Worm (Caenorhabditis elegans) whole organism, young adult: ENCODE measurements around the gene nyn-3.

Experiments
- C06A6.2 ChIP-seq: fragments of 200-800 bp; sonication (Bioruptor generic); conservative IDR thresholded peaks from 2 replicates; pipeline ENCODE4 v1.3.6; 2022; ENCODE audit warnings: missing genetic modification characterization, missing compliant biosample characterization
- D2030.7 ChIP-seq: fragments of 200-800 bp; sonication (Bioruptor generic); IDR thresholded peaks from 2 replicates; pipeline ENCODE4 v1.3.6; 2022; ENCODE audit warnings: missing genetic modification reagents, missing genetic modification characterization, missing compliant biosample characterization
- ama-1 ChIP-seq, 3 experiments: fragments of 150-350 bp in 1 of 3; sonication (generic microtip) in 2 of 3; optimal IDR thresholded peaks; 2 replicates each; lab custom pipeline; 2014 to 2018; ENCODE audit warnings: missing biosample characterization in 2 of 3, missing genetic modification characterization in 2 of 3, missing genetic modification reagents in 2 of 3
- chd-7 ChIP-seq: sonication (generic microtip); optimal IDR thresholded peaks from 2 replicates; lab custom pipeline; 2016; ENCODE audit warnings: mild to moderate bottlenecking, missing genetic modification characterization, moderate library complexity, missing compliant biosample characterization
- egrh-3 ChIP-seq: fragments of 200-800 bp; sonication (Bioruptor generic); IDR thresholded peaks from 2 replicates; pipeline ENCODE4 v1.3.6; 2022; ENCODE audit warnings: missing genetic modification reagents, missing genetic modification characterization, missing compliant biosample characterization
- hmg-1.2 ChIP-seq: fragments of 200-800 bp; sonication (Bioruptor generic); IDR thresholded peaks from 2 replicates; pipeline ENCODE4 v1.3.6; 2022; ENCODE audit warnings: missing genetic modification reagents, missing genetic modification characterization, missing compliant biosample characterization
- mcd-1 ChIP-seq: fragments of 200-800 bp; sonication (Bioruptor generic); IDR thresholded peaks from 2 replicates; pipeline ENCODE4 v1.3.6; 2022; ENCODE audit warnings: missing genetic modification reagents, missing genetic modification characterization, missing compliant biosample characterization
- pha-4 ChIP-seq: fragments of 150-350 bp; sonication (generic microtip); optimal IDR thresholded peaks from 2 replicates; lab custom pipeline; 2014; ENCODE audit warnings: missing biosample characterization, missing genetic modification reagents, missing genetic modification characterization
- unc-130 ChIP-seq: sonication (generic microtip); optimal IDR thresholded peaks from 2 replicates; lab custom pipeline; 2016; ENCODE audit warnings: missing genetic modification reagents, missing genetic modification characterization, missing compliant biosample characterization
- zfh-2 ChIP-seq: fragments of 200-800 bp; sonication (Bioruptor generic); conservative IDR thresholded peaks from 2 replicates; pipeline ENCODE4 v1.3.6; 2022; ENCODE audit warnings: missing genetic modification reagents, missing genetic modification characterization, missing compliant biosample characterization
- ztf-18 ChIP-seq: sonication (generic microtip); optimal IDR thresholded peaks from 2 replicates; lab custom pipeline; 2016; ENCODE audit warnings: missing genotype, mild to moderate bottlenecking, missing genetic modification characterization, missing compliant biosample characterization

ce11 chrII:6306125-6306524 lies 13.7 kb upstream of the nyn-3 start, which contains the start of gene C29F5.8:
- TF ChIP-seq pha-4 (no peak), hmg-1.2 (no peak), zfh-2 (no peak), ztf-18 (tag; lab: Kevin White, UChicago) (no peak), ama-1 (optimal IDR thresholded peaks at IDR 0.05; lab: Kevin White, UChicago) (no peak), ama-1 (GFP tag; optimal IDR thresholded peaks at IDR 0.05; lab: Kevin White, UChicago) (no peak), egrh-3 (GFP tag; lab: Robert Waterston, UW) (no peak), unc-130 (GFP tag; lab: Kevin White, UChicago) (no peak), mcd-1 (GFP tag; lab: Robert Waterston, UW) (no peak), C06A6.2 (no peak), chd-7 (no peak), D2030.7 (no peak)
